Worm (Caenorhabditis elegans) whole organism, L4 larva: ENCODE measurements around the gene srx-17.

ENCODE experiments used
- jun-1 ChIP-seq: fragments of 150-350 bp; optimal IDR thresholded peaks from 2 replicates; lab custom pipeline; 2014; ENCODE audit warnings: missing biosample characterization, missing genetic modification reagents, missing genetic modification characterization
- lin-38 ChIP-seq: fragments of 200-800 bp; sonication (Bioruptor generic); IDR thresholded peaks from 2 replicates; pipeline ENCODE4 v1.3.6; 2022; ENCODE audit warnings: missing genetic modification reagents, missing genetic modification characterization, missing compliant biosample characterization
- nhr-11 ChIP-seq: fragments of 150-350 bp; optimal IDR thresholded peaks from 2 replicates; lab custom pipeline; 2014; ENCODE audit warnings: missing biosample characterization, missing genetic modification characterization
- spr-3 ChIP-seq: fragments of 200-800 bp; sonication (Bioruptor generic); optimal IDR thresholded peaks from 2 replicates; lab custom pipeline; 2018; ENCODE audit warnings: mild to moderate bottlenecking, missing genetic modification characterization, missing compliant biosample characterization

DNA sequence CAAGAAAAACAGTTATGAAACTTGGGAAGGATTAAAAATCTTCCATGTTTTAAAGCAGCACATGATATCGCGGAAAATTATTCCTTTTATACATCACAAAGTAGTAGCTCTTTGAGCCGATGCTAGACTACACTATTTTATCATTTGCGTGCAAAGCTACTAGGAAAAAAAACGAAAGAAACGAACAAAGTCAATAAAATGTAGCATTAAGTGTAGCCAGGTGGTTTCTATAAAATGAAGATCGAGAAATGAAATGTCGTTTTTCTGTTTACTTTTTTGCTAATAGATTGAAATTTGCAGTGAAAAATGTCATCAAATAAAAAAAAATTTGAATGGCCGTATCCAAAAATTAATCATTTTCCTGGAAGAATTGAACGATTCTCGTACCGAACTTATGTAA, 31.9 kb downstream of the srx-17 start, which contains the start of gene cpt-5:
- TF ChIP-seq nhr-11 (tag; lab: Kevin White, UChicago) (no peak), lin-38 (GFP tag; lab: Robert Waterston, UW) (no peak), spr-3 (GFP tag; lab: Kevin White, UChicago) (no peak), jun-1 (tag; lab: Kevin White, UChicago) (no peak)
